Fruit fly (Drosophila melanogaster) whole organism, embryonic: ENCODE data around the gene Kr-h1.

Experiments
- Aef1 ChIP-seq: fragments of 200-800 bp; sonication (Bioruptor generic); IDR thresholded peaks from 3 replicates; pipeline ENCODE4 v1.3.6; 2022; ENCODE audit warnings: missing biosample characterization, missing genetic modification characterization
- CG10366 ChIP-seq: fragments of 200-800 bp; sonication (Bioruptor generic); IDR thresholded peaks from 2 replicates; pipeline ENCODE4 v1.3.6; 2022; ENCODE audit warnings: missing biosample characterization, missing genetic modification characterization
- CG1233 ChIP-seq: fragments of 200-800 bp; sonication (Bioruptor generic); optimal IDR thresholded peaks from 4 replicates; lab custom pipeline; 2018; ENCODE audit warnings: missing biosample characterization, mild to moderate bottlenecking, missing genetic modification characterization
- CG12391 ChIP-seq: fragments of 200-800 bp; sonication (Bioruptor generic); optimal IDR thresholded peaks from 3 replicates; lab custom pipeline; 2018; ENCODE audit warnings: missing biosample characterization, mild to moderate bottlenecking, missing genetic modification characterization, moderate library complexity
- CG13624 ChIP-seq: fragments of 200-800 bp; sonication (Bioruptor generic); optimal IDR thresholded peaks from 2 replicates; lab custom pipeline; 2016; ENCODE audit warnings: missing biosample characterization, missing genetic modification characterization
- CG1647 ChIP-seq: fragments of 200-800 bp; sonication (Bioruptor generic); optimal IDR thresholded peaks from 3 replicates; lab custom pipeline; 2016; ENCODE audit warnings: missing biosample characterization, missing genetic modification characterization
- CG18262 ChIP-seq: fragments of 200-800 bp; optimal IDR thresholded peaks from 3 replicates; lab custom pipeline; 2019; ENCODE audit warnings: missing biosample characterization, mild to moderate bottlenecking, missing genetic modification characterization, moderate library complexity
- CG18764 ChIP-seq: fragments of 200-800 bp; sonication (Bioruptor generic); optimal IDR thresholded peaks from 3 replicates; lab custom pipeline; 2016; ENCODE audit warnings: missing biosample characterization, missing genetic modification characterization
- CG30020 ChIP-seq: fragments of 200-800 bp; optimal IDR thresholded peaks from 2 replicates; lab custom pipeline; 2019; ENCODE audit warnings: missing biosample characterization, mild to moderate bottlenecking, missing genetic modification characterization, moderate library complexity
- CG7271 ChIP-seq: fragments of 200-800 bp; sonication (Bioruptor generic); optimal IDR thresholded peaks from 2 replicates; lab custom pipeline; 2018; ENCODE audit warnings: missing biosample characterization, mild to moderate bottlenecking, missing genetic modification characterization, moderate library complexity
- CG7786 ChIP-seq: fragments of 200-800 bp; sonication (Bioruptor generic); optimal IDR thresholded peaks from 2 replicates; lab custom pipeline; 2016; ENCODE audit warnings: missing biosample characterization, missing genetic modification characterization
- Dbx ChIP-seq: fragments of 200-800 bp; sonication (Bioruptor generic); IDR thresholded peaks from 3 replicates; pipeline ENCODE4 v1.3.6; 2022; ENCODE audit warnings: missing biosample characterization, missing genetic modification characterization
- Drgx ChIP-seq: fragments of 200-800 bp; sonication (Bioruptor generic); IDR thresholded peaks from 2 replicates; pipeline ENCODE4 v1.3.6; 2022; ENCODE audit warnings: missing biosample characterization, missing genetic modification characterization
- Ets97D ChIP-seq: fragments of 200-800 bp; sonication (Bioruptor generic); optimal IDR thresholded peaks from 3 replicates; lab custom pipeline; 2016; ENCODE audit warnings: missing biosample characterization, missing genetic modification characterization
- Gsc ChIP-seq: fragments of 200-800 bp; sonication (Bioruptor generic); IDR thresholded peaks from 2 replicates; pipeline ENCODE4 v1.3.6; 2022; ENCODE audit warnings: missing biosample characterization, missing genetic modification characterization
- HLH54F ChIP-seq: fragments of 200-800 bp; sonication (Bioruptor generic); optimal IDR thresholded peaks from 3 replicates; lab custom pipeline; 2016; ENCODE audit warnings: missing biosample characterization, missing genetic modification characterization
- Hr3 ChIP-seq: fragments of 200-800 bp; sonication (Bioruptor generic); optimal IDR thresholded peaks from 3 replicates; lab custom pipeline; 2016; ENCODE audit warnings: missing biosample characterization, missing genetic modification characterization
- Mes4 ChIP-seq: fragments of 200-800 bp; sonication (Bioruptor generic); optimal IDR thresholded peaks from 2 replicates; lab custom pipeline; 2016; ENCODE audit warnings: missing biosample characterization, missing genetic modification characterization
- NC2α ChIP-seq: fragments of 200-800 bp; sonication (Bioruptor generic); optimal IDR thresholded peaks from 2 replicates; lab custom pipeline; 2016; ENCODE audit warnings: missing biosample characterization, missing genetic modification characterization
- NK7.1 ChIP-seq: fragments of 200-800 bp; sonication (Bioruptor generic); optimal IDR thresholded peaks from 3 replicates; lab custom pipeline; 2016; ENCODE audit warnings: missing biosample characterization, missing genetic modification characterization
- Pdp1 ChIP-seq, 2 experiments: fragments of 200-800 bp; sonication (Bioruptor generic); optimal IDR thresholded peaks; 3 replicates each; lab custom pipeline; 2016; ENCODE audit warnings: missing biosample characterization in 2 of 2, missing genetic modification characterization in 2 of 2, mild to moderate bottlenecking in 1 of 2, moderate library complexity in 1 of 2
- Rfx ChIP-seq: fragments of 200-800 bp; sonication (Bioruptor generic); IDR thresholded peaks from 2 replicates; pipeline ENCODE4 v1.3.6; 2022; ENCODE audit warnings: missing biosample characterization, missing genetic modification characterization
- Trl ChIP-seq, 3 experiments: fragments of >200 bp in 2 of 3; fragments of 200-800 bp in 1 of 3; sonication (Bioruptor generic) in 1 of 3; optimal IDR thresholded peaks; 2 replicates in 1 of 3; 3 replicates in 2 of 3; lab custom pipeline; 2016 to 2017; ENCODE audit warnings: missing biosample characterization in 1 of 3, missing genetic modification characterization in 1 of 3
- Xrp1 ChIP-seq: fragments of 200-800 bp; sonication (Bioruptor generic); IDR thresholded peaks from 2 replicates; pipeline ENCODE4 v1.3.6; 2022; ENCODE audit warnings: missing biosample characterization, missing genetic modification characterization
- ap ChIP-seq: fragments of 200-800 bp; sonication (Bioruptor generic); IDR thresholded peaks from 2 replicates; pipeline ENCODE4 v1.3.6; 2022; ENCODE audit warnings: missing biosample characterization, missing genetic modification characterization
- ash1 ChIP-seq: fragments of 200-800 bp; sonication (Bioruptor generic); optimal IDR thresholded peaks from 2 replicates; lab custom pipeline; 2018; ENCODE audit warnings: missing biosample characterization, mild to moderate bottlenecking, missing genetic modification characterization
- bbx ChIP-seq: fragments of 200-800 bp; sonication (Bioruptor generic); IDR thresholded peaks from 2 replicates; pipeline ENCODE4 v1.3.6; 2022; ENCODE audit warnings: missing biosample characterization, missing genetic modification characterization; ENCODE audit not compliant: partially characterized antibody
- bsh ChIP-seq, 2 experiments: fragments of 200-800 bp; sonication (Bioruptor generic); optimal IDR thresholded peaks; 2 replicates each; lab custom pipeline; 2017 to 2018; ENCODE audit warnings: mild to moderate bottlenecking in 2 of 2, missing biosample characterization in 2 of 2, missing genetic modification characterization in 2 of 2, moderate library complexity in 1 of 2
- chif ChIP-seq, 2 experiments: fragments of 200-800 bp; sonication (Bioruptor generic); optimal IDR thresholded peaks; 3 replicates each; lab custom pipeline; 2016; ENCODE audit warnings: missing biosample characterization in 2 of 2, missing genetic modification characterization in 2 of 2
- croc ChIP-seq: fragments of 200-800 bp; sonication (Bioruptor generic); conservative IDR thresholded peaks from 3 replicates; pipeline ENCODE4 v1.3.6; 2022; ENCODE audit warnings: missing biosample characterization, missing genetic modification characterization
- da ChIP-seq: fragments of 200-800 bp; sonication (Bioruptor generic); optimal IDR thresholded peaks from 2 replicates; lab custom pipeline; 2016; ENCODE audit warnings: missing biosample characterization, missing genetic modification characterization
- dmrt11E ChIP-seq: fragments of 200-800 bp; sonication (Bioruptor generic); optimal IDR thresholded peaks from 3 replicates; lab custom pipeline; 2018; ENCODE audit warnings: missing biosample characterization, mild to moderate bottlenecking, missing genetic modification characterization, moderate library complexity
- en ChIP-seq: fragments of 200-800 bp; sonication (Bioruptor generic); optimal IDR thresholded peaks from 2 replicates; lab custom pipeline; 2016; ENCODE audit warnings: missing biosample characterization, missing genetic modification characterization
- eve ChIP-seq, 2 experiments: fragments of >200 bp; optimal IDR thresholded peaks; 2 replicates each; lab custom pipeline; 2017; ENCODE audit warnings: missing biosample characterization in 2 of 2, missing genetic modification characterization in 2 of 2
- fd102C ChIP-seq: fragments of 200-800 bp; sonication (Bioruptor generic); optimal IDR thresholded peaks from 2 replicates; lab custom pipeline; 2018; ENCODE audit warnings: missing biosample characterization, mild to moderate bottlenecking, missing genetic modification characterization, moderate library complexity
- gcm2 ChIP-seq: fragments of 200-800 bp; sonication (Bioruptor generic); optimal IDR thresholded peaks from 2 replicates; lab custom pipeline; 2016; ENCODE audit warnings: missing biosample characterization, missing genetic modification characterization
- hbn ChIP-seq: fragments of 200-800 bp; sonication (Bioruptor generic); IDR thresholded peaks from 2 replicates; pipeline ENCODE4 v1.3.6; 2022; ENCODE audit warnings: missing biosample characterization, missing genetic modification characterization; ENCODE audit not compliant: partially characterized antibody
- inv ChIP-seq: fragments of 200-800 bp; sonication (Bioruptor generic); IDR thresholded peaks from 2 replicates; pipeline ENCODE4 v1.3.6; 2022; ENCODE audit warnings: missing biosample characterization, missing genetic modification characterization; ENCODE audit not compliant: partially characterized antibody
- ken ChIP-seq: fragments of 200-800 bp; sonication (Bioruptor generic); IDR thresholded peaks from 3 replicates; pipeline ENCODE4 v1.3.6; 2022; ENCODE audit warnings: missing biosample characterization, missing genetic modification characterization
- lbe ChIP-seq: fragments of 200-800 bp; sonication (Bioruptor generic); optimal IDR thresholded peaks from 2 replicates; lab custom pipeline; 2016; ENCODE audit warnings: missing biosample characterization, mild to moderate bottlenecking, missing genetic modification characterization
- maf-S ChIP-seq: fragments of 200-800 bp; sonication (Bioruptor generic); optimal IDR thresholded peaks from 2 replicates; lab custom pipeline; 2016; ENCODE audit warnings: missing biosample characterization, missing genetic modification characterization
- mld ChIP-seq: fragments of 200-800 bp; sonication (Bioruptor generic); IDR thresholded peaks from 3 replicates; pipeline ENCODE4 v1.3.6; 2022; ENCODE audit warnings: missing biosample characterization, missing genetic modification characterization; ENCODE audit not compliant: partially characterized antibody
- odd ChIP-seq: fragments of 200-800 bp; sonication (Bioruptor generic); optimal IDR thresholded peaks from 2 replicates; lab custom pipeline; 2017; ENCODE audit warnings: missing biosample characterization, mild to moderate bottlenecking, missing genetic modification characterization
- pho ChIP-seq: fragments of 200-800 bp; sonication (Bioruptor generic); optimal IDR thresholded peaks from 2 replicates; lab custom pipeline; 2016; ENCODE audit warnings: missing biosample characterization, missing genetic modification characterization
- phol ChIP-seq: fragments of 200-800 bp; sonication (Bioruptor generic); optimal IDR thresholded peaks from 3 replicates; lab custom pipeline; 2018; ENCODE audit warnings: missing biosample characterization, mild to moderate bottlenecking, missing genetic modification characterization, moderate library complexity
- scrt ChIP-seq: fragments of 200-800 bp; sonication (Bioruptor generic); optimal IDR thresholded peaks from 2 replicates; lab custom pipeline; 2018; ENCODE audit warnings: missing biosample characterization, mild to moderate bottlenecking, missing genetic modification characterization, moderate library complexity
- sens-2 ChIP-seq: fragments of 200-800 bp; sonication (Bioruptor generic); IDR thresholded peaks from 2 replicates; pipeline ENCODE4 v1.3.6; 2022; ENCODE audit warnings: missing biosample characterization, missing genetic modification characterization
- wdn ChIP-seq: fragments of 200-800 bp; sonication (Bioruptor generic); IDR thresholded peaks from 2 replicates; pipeline ENCODE4 v1.3.6; 2022; ENCODE audit warnings: missing biosample characterization, missing genetic modification characterization
- zf30C ChIP-seq: fragments of 200-800 bp; sonication (Bioruptor generic); optimal IDR thresholded peaks from 3 replicates; lab custom pipeline; 2018; ENCODE audit warnings: missing biosample characterization, mild to moderate bottlenecking, missing genetic modification characterization

The Kr-h1 gene

dm6 chr2L:6062382-6063082, 19.9 kb upstream of the Kr-h1 start, which contains the start of the genes ND-51 and CG13994 (continued):
- TF ChIP-seq hbn (no peak), croc (GFP tag; lab: Robert Waterston, UW) (peak; percentile 69), ken (GFP tag; lab: Robert Waterston, UW) (peak; percentile 81), Drgx (GFP tag; lab: Robert Waterston, UW) (peak; percentile 77), pho (GFP tag; lab: Kevin White, UChicago) (peak; percentile 88), CG10366 (peak; percentile 77), CG7786 (GFP tag; lab: Kevin White, UChicago) (peak; percentile 73), lbe (no peak), phol (tag; lab: Kevin White, UChicago) (peak; percentile 95), CG12391 (tag; lab: Kevin White, UChicago) (peak; percentile 83), mld (GFP tag; lab: Robert Waterston, UW) (no peak), bsh (GFP tag; optimal IDR thresholded peaks at IDR 0.05; lab: Kevin White, UChicago) (peak; percentile 5 to 82), CG30020 (tag; lab: Kevin White, UChicago) (peak; percentile 97), zf30C (GFP tag; lab: Kevin White, UChicago) (no peak), ash1 (no peak), gcm2 (GFP tag; lab: Kevin White, UChicago) (peak; percentile 2), odd (GFP tag; lab: Kevin White, UChicago) (no peak), CG13624 (GFP tag; lab: Kevin White, UChicago) (peak; percentile 86), maf-S (peak; percentile 83), eve (GFP tag; optimal IDR thresholded peaks at IDR 0.05; lab: Kevin White, UChicago) (no peak), CG1233 (GFP tag; lab: Kevin White, UChicago) (peak; percentile 51), Trl (optimal IDR thresholded peaks at IDR 0.05; lab: Kevin White, UChicago) (no peak), Trl (GFP tag; optimal IDR thresholded peaks at IDR 0.05; lab: Kevin White, UChicago) (peak; percentile 89), wdn (peak; percentile 74), Xrp1 (GFP tag; lab: Robert Waterston, UW) (peak; percentile 85), inv (no peak), Aef1 (GFP tag; lab: Robert Waterston, UW) (peak; percentile 75), Dbx (GFP tag; lab: Robert Waterston, UW) (peak; percentile 87), dmrt11E (tag; lab: Kevin White, UChicago) (peak; percentile 71), CG18764 (GFP tag; lab: Kevin White, UChicago) (peak; percentile 70), en (GFP tag; lab: Kevin White, UChicago) (peak; percentile 44), HLH54F (peak; percentile 84), NC2α (GFP tag; lab: Kevin White, UChicago) (peak; percentile 55), scrt (peak; percentile 70), sens-2 (GFP tag; lab: Robert Waterston, UW) (peak; percentile 65), Ets97D (GFP tag; lab: Kevin White, UChicago) (peak; percentile 93), Pdp1 (GFP tag; optimal IDR thresholded peaks at IDR 0.05; lab: Kevin White, UChicago) (peak; percentile 90 to 94), Mes4 (GFP tag; lab: Kevin White, UChicago) (peak; percentile 80), CG7271 (tag; lab: Kevin White, UChicago) (peak; percentile 40), chif (GFP tag; optimal IDR thresholded peaks at IDR 0.05; lab: Kevin White, UChicago) (peak; percentile 68 to 79), CG18262 (tag; lab: Kevin White, UChicago) (peak; percentile 76), ap (peak; percentile 47; the same call in 1 of the 2 replicates), Rfx (GFP tag; lab: Robert Waterston, UW) (peak; percentile 88), NK7.1 (GFP tag; lab: Kevin White, UChicago) (peak; percentile 57), bbx (GFP tag; lab: Robert Waterston, UW) (0 out of 2 replicates have a peak, but pooled peaks have one; percentile 9), fd102C (no peak), Hr3 (GFP tag; lab: Kevin White, UChicago) (peak; percentile 78), CG1647 (GFP tag; lab: Kevin White, UChicago) (peak; percentile 83), da (GFP tag; lab: Kevin White, UChicago) (peak; percentile 76), Gsc (GFP tag; lab: Robert Waterston, UW) (peak; percentile 25; the same call in 1 of the 2 replicates)
